Worm (Caenorhabditis elegans) whole organism, mixed stage, embryonic: Measurements from ENCODE around the gene trh-1.

ENCODE experiments used
- blmp-1 ChIP-seq: fragments of 150-350 bp; optimal IDR thresholded peaks from 2 replicates; lab custom pipeline; 2014; ENCODE audit warnings: missing biosample characterization, missing genetic modification characterization
- ces-1 ChIP-seq: fragments of 150-350 bp; optimal IDR thresholded peaks from 2 replicates; lab custom pipeline; 2014; ENCODE audit warnings: missing biosample characterization, missing genetic modification reagents, missing genetic modification characterization
- cnd-1 ChIP-seq: fragments of 200-800 bp; sonication (Bioruptor generic); optimal IDR thresholded peaks from 2 replicates; lab custom pipeline; 2018; ENCODE audit warnings: mild to moderate bottlenecking, missing genetic modification characterization, missing compliant biosample characterization
- elt-3 ChIP-seq: fragments of 150-350 bp; optimal IDR thresholded peaks from 2 replicates; lab custom pipeline; 2014; ENCODE audit warnings: missing biosample characterization, missing genetic modification characterization
- flh-1 ChIP-seq: fragments of 200-800 bp; sonication (Bioruptor generic); optimal IDR thresholded peaks from 2 replicates; lab custom pipeline; 2018; ENCODE audit warnings: mild to moderate bottlenecking, missing genetic modification characterization, moderate library complexity, missing compliant biosample characterization
- lin-13 ChIP-seq: fragments of 150-350 bp; optimal IDR thresholded peaks from 2 replicates; lab custom pipeline; 2014; ENCODE audit warnings: missing biosample characterization, missing genetic modification characterization
- mep-1 ChIP-seq: fragments of 150-350 bp; optimal IDR thresholded peaks from 2 replicates; lab custom pipeline; 2017; ENCODE audit warnings: missing biosample characterization, missing genetic modification reagents, missing genetic modification characterization, inconsistent platforms
- nhr-237 ChIP-seq: fragments of 150-350 bp; optimal IDR thresholded peaks from 2 replicates; lab custom pipeline; 2014; ENCODE audit warnings: missing biosample characterization, missing genetic modification characterization
- nhr-28 ChIP-seq: fragments of 150-350 bp; optimal IDR thresholded peaks from 2 replicates; lab custom pipeline; 2014; ENCODE audit warnings: missing biosample characterization, missing genetic modification characterization
- nhr-76 ChIP-seq: sonication (generic microtip); optimal IDR thresholded peaks from 2 replicates; lab custom pipeline; 2017; ENCODE audit warnings: missing biosample characterization, missing genetic modification characterization
- snpc-4 ChIP-seq: fragments of 150-350 bp; optimal IDR thresholded peaks from 2 replicates; lab custom pipeline; 2014; ENCODE audit warnings: missing biosample characterization, missing genetic modification characterization
- sptf-1 ChIP-seq: sonication (generic microtip); optimal IDR thresholded peaks from 2 replicates; lab custom pipeline; 2017; ENCODE audit warnings: mild to moderate bottlenecking, missing genetic modification characterization, moderate library complexity, missing compliant biosample characterization
- unc-62 ChIP-seq: fragments of 150-350 bp; optimal IDR thresholded peaks from 2 replicates; lab custom pipeline; 2014; ENCODE audit warnings: missing biosample characterization, missing genetic modification reagents, missing genetic modification characterization

- TF ChIP-seq nhr-76 = no peak
- no peak for TF ChIP-seq snpc-4 (tag; lab: Kevin White, UChicago)
- TF ChIP-seq blmp-1 = no peak
- no peak for TF ChIP-seq cnd-1 (tag; lab: Kevin White, UChicago)
- no peak for TF ChIP-seq elt-3 (tag; lab: Kevin White, UChicago)
- no peak for TF ChIP-seq unc-62 (GFP tag; lab: Kevin White, UChicago)
- no peak for TF ChIP-seq nhr-237 (tag; lab: Kevin White, UChicago)
- no peak for TF ChIP-seq nhr-28 (tag; lab: Kevin White, UChicago)
- no peak for TF ChIP-seq lin-13 (tag; lab: Kevin White, UChicago)
- no peak for TF ChIP-seq flh-1 (GFP tag; lab: Kevin White, UChicago)
- TF ChIP-seq sptf-1 = no peak
- no peak for TF ChIP-seq ces-1
- TF ChIP-seq mep-1 = no peak
Observed at ce11 chrIV:17417723-17418122, 49.3 kb downstream of the trh-1 start, which contains the start of gene npr-26.
